Worm (Caenorhabditis elegans): ENCODE data around the gene mdt-15.

Gene mdt-15

ce11 chrIII:5805273-5805672 is 28.3 kb downstream of the mdt-15 start, which contains the start of gene R12B2.3:
Gene R12B2.3, plus strand, starts transcription at chrIII:5805573.
- no peak for TF ChIP-seq unc-62 (GFP tag; optimal IDR thresholded peaks at IDR 0.05)

ce11 chrIII:5802971-5803370 is 30.6 kb downstream of the mdt-15 start, which contains the start of the genes polq-1 and him-10:
Gene polq-1, minus strand, starts transcription at chrIII:5803160.
Gene him-10, plus strand, starts transcription at chrIII:5803260.
- no peak for TF ChIP-seq unc-62 (GFP tag; optimal IDR thresholded peaks at IDR 0.05)

- no peak for TF ChIP-seq unc-62 (GFP tag; optimal IDR thresholded peaks at IDR 0.05)
Measured at ce11 chrIII:5798747-5799146, 34.8 kb downstream of the mdt-15 start, which contains the start of gene ceh-10. Gene ceh-10, plus strand, starts transcription at chrIII:5799047.

ce11 chrIII:5794982-5795381 is 38.6 kb downstream of the mdt-15 start:
- no peak for TF ChIP-seq unc-62 (GFP tag; optimal IDR thresholded peaks at IDR 0.05)

- no peak for TF ChIP-seq unc-62 (GFP tag; optimal IDR thresholded peaks at IDR 0.05)
Measured at ce11 chrIII:5790550-5790949, 43.0 kb downstream of the mdt-15 start, which contains the start of gene rev-3. Gene rev-3, minus strand, starts transcription at chrIII:5790650.

- TF ChIP-seq unc-62 (GFP tag; optimal IDR thresholded peaks at IDR 0.05), result no peak
Measured at ce11 chrIII:5785273-5785929, 48.1 kb downstream of the mdt-15 start, which contains the start of gene Y37B11A.3. Gene Y37B11A.3, minus strand, starts transcription at chrIII:5785323.

ce11 chrIII:5782080-5782479 is 51.5 kb downstream of the mdt-15 start:
- TF ChIP-seq unc-62 (GFP tag; optimal IDR thresholded peaks at IDR 0.05), result no peak
